Fruit fly (Drosophila melanogaster): ENCODE data around the gene CG13887.
A peak's percentile ranks its signal among the peaks of the same experiment; 100 is the strongest.

CG13887 gene

DNA sequence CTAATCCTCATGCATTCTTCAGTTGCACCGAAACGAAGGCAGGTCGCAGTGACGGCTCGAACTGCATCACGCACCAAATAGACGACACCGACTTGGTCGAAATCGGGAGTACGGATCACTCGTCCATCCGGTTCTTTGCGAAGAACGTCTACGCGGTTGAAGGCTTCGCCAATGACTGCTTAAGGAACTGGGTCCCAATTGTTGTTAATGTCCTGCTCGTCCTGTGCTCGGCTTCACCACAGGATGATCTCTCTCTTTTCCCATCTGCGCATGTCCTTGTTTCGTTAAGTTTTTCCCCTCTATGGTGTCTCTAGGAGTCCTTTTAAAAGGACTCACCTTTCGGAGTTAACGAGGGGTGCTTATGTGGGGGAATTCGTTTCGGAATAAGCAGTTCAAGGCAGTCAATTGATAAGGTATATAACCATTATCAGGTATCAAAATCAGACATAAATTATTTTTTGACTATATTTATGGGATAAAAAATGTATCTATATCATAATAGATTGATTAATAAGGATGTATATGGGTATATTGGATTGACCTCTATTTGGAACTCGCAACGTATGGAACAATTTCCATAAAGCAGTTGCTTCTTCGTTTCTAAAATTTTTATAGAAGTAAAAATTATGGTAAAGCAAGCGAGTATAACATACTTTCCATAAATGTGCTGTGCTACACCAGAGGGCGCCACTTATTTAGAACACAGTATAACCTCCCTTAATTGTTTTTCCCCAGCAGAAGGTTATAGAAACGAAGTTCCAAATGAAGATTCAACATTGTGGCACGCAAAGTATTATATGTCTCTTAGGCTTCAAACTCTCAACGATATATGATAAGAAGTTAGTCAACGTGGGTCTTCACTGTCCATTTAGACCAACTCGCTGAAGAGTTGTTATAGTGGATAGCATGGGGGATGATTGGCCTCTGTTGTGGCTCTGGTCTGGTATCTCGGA is 19.7 kb downstream of the CG13887 start, which contains the start of gene dpr20 (continued):
- TF ChIP-seq CG10654 (GFP tag; optimal IDR thresholded peaks at IDR 0.05) (peak; percentile 58), Lhr (GFP tag; optimal IDR thresholded peaks at IDR 0.05) (peak; percentile 3), hth (optimal IDR thresholded peaks at IDR 0.05) (no peak), MESR4 (GFP tag; optimal IDR thresholded peaks at IDR 0.05) (peak; percentile 4), Mes4 (GFP tag; optimal IDR thresholded peaks at IDR 0.05) (no peak), CG2129 (GFP tag; IDR thresholded peaks at IDR 0.05; ENCODE audit: partially characterized antibody) (no peak), CG1602 (GFP tag; optimal IDR thresholded peaks at IDR 0.05) (peak; percentile 52), Ets65A (GFP tag) (peak; percentile 96), CG6683 (GFP tag; optimal IDR thresholded peaks at IDR 0.05) (peak; percentile 49), btn (GFP tag; optimal IDR thresholded peaks at IDR 0.05) (peak; percentile 13), CG3995 (GFP tag; optimal IDR thresholded peaks at IDR 0.05) (peak; percentile 43), CG7556 (GFP tag; optimal IDR thresholded peaks at IDR 0.05) (peak; percentile 61), ase (GFP tag; IDR thresholded peaks at IDR 0.05) (peak; percentile 87), CG6175 (GFP tag; IDR thresholded peaks at IDR 0.05) (peak; percentile 81), CG7372 (GFP tag; IDR thresholded peaks at IDR 0.05) (peak; percentile 81), toy (GFP tag; IDR thresholded peaks at IDR 0.05) (peak; percentile 66; the same call in 1 of the 2 replicates), rib (GFP tag; IDR thresholded peaks at IDR 0.05) (peak; percentile 79), tx (GFP tag; optimal IDR thresholded peaks at IDR 0.05) (peak; percentile 54), CG7963 (GFP tag; IDR thresholded peaks at IDR 0.05; ENCODE audit: partially characterized antibody) (no peak), sima (GFP tag; optimal IDR thresholded peaks at IDR 0.05) (no peak), Dad (GFP tag; optimal IDR thresholded peaks at IDR 0.05) (peak; percentile 67), CG14965 (GFP tag; optimal IDR thresholded peaks at IDR 0.05; ENCODE audit: borderline replicate concordance) (peak; percentile 2), her (GFP tag; optimal IDR thresholded peaks at IDR 0.05) (peak; percentile 73), lov (optimal IDR thresholded peaks at IDR 0.05) (no peak), lov (GFP tag; IDR thresholded peaks at IDR 0.05) (peak; percentile 75; the same call in 2 of the 3 replicates), E2f2 (GFP tag; IDR thresholded peaks at IDR 0.05) (peak; percentile 69), CG30431 (GFP tag; optimal IDR thresholded peaks at IDR 0.05) (peak; percentile 56), CG17568 (GFP tag; optimal IDR thresholded peaks at IDR 0.05) (peak; percentile 26), CG18764 (GFP tag; optimal IDR thresholded peaks at IDR 0.05) (peak; percentile 32), wor (GFP tag; IDR thresholded peaks at IDR 0.05) (peak; percentile 50), CG2875 (GFP tag; optimal IDR thresholded peaks at IDR 0.05) (peak; percentile 14), Hmx (GFP tag; optimal IDR thresholded peaks at IDR 0.05) (no peak), CG3726 (GFP tag; IDR thresholded peaks at IDR 0.05) (peak; percentile 63; the same call in 1 of the 3 replicates), CG32772 (GFP tag; IDR thresholded peaks at IDR 0.05) (peak; percentile 86), Fer3 (tag; optimal IDR thresholded peaks at IDR 0.05) (peak; percentile 82), CG16863 (GFP tag; optimal IDR thresholded peaks at IDR 0.05) (peak; percentile 59), CoRest (tag; optimal IDR thresholded peaks at IDR 0.05) (peak; percentile 71), NK7.1 (GFP tag; optimal IDR thresholded peaks at IDR 0.05) (peak; percentile 27), jing (GFP tag; optimal IDR thresholded peaks at IDR 0.05) (peak; percentile 26), CG8281 (tag; optimal IDR thresholded peaks at IDR 0.05) (peak; percentile 40), dpn (GFP tag; optimal IDR thresholded peaks at IDR 0.05) (peak; percentile 79 to 82), Fer1 (GFP tag; optimal IDR thresholded peaks at IDR 0.05) (peak; percentile 82), Doc3 (GFP tag; IDR thresholded peaks at IDR 0.05; ENCODE audit: partially characterized antibody) (no peak), NFAT (GFP tag; IDR thresholded peaks at IDR 0.05) (peak; percentile 94), CG15514 (GFP tag; optimal IDR thresholded peaks at IDR 0.05) (peak; percentile 78), YL-1 (GFP tag; optimal IDR thresholded peaks at IDR 0.05) (no peak), Hr51 (GFP tag; optimal IDR thresholded peaks at IDR 0.05) (peak; percentile 49 to 61), sob (GFP tag; IDR thresholded peaks at IDR 0.05) (peak; percentile 91), gcm (GFP tag; optimal IDR thresholded peaks at IDR 0.05) (peak; percentile 22)
